Worm (Caenorhabditis elegans): Measurements from ENCODE around the gene T11F9.22.

ce11 chrV:11435242-11435641, 44.3 kb upstream of the T11F9.22 start:
- TF ChIP-seq snpc-4 (tag; optimal IDR thresholded peaks at IDR 0.05) (no peak), nhr-12 (tag; optimal IDR thresholded peaks at IDR 0.05) (no peak), nhr-28 (tag; optimal IDR thresholded peaks at IDR 0.05) (no peak), sem-2 (GFP tag; optimal IDR thresholded peaks at IDR 0.05) (no peak), nhr-237 (tag; optimal IDR thresholded peaks at IDR 0.05) (no peak), bed-3 (GFP tag; optimal IDR thresholded peaks at IDR 0.05) (no peak), pha-4 (tag; optimal IDR thresholded peaks at IDR 0.05) (no peak), elt-3 (tag; optimal IDR thresholded peaks at IDR 0.05) (no peak), unc-39 (tag; optimal IDR thresholded peaks at IDR 0.05) (no peak), mls-2 (tag; optimal IDR thresholded peaks at IDR 0.05) (no peak)

All from whole organism, mixed stage, embryonic.